Fruit fly (Drosophila melanogaster) whole organism, embryonic: ENCODE data around the gene CG14715.

Experiments
- BEAF-32 ChIP-seq: fragments of 200-800 bp; sonication (Bioruptor generic); optimal IDR thresholded peaks from 3 replicates; lab custom pipeline; 2017; ENCODE audit warnings: missing biosample characterization, missing genetic modification characterization, mild to moderate bottlenecking, moderate library complexity, missing genetic modification reagents
- CG12659 ChIP-seq: fragments of 200-800 bp; sonication (Bioruptor generic); optimal IDR thresholded peaks from 3 replicates; lab custom pipeline; 2017; ENCODE audit warnings: mild to moderate bottlenecking, missing biosample characterization, missing genetic modification reagents, missing genetic modification characterization
- CG13287 ChIP-seq: fragments of 200-800 bp; sonication (Bioruptor generic); IDR thresholded peaks from 2 replicates; pipeline ENCODE4 v1.3.6; 2022; ENCODE audit warnings: missing biosample characterization, missing genetic modification characterization; ENCODE audit not compliant: partially characterized antibody
- CG1603 ChIP-seq: fragments of 200-800 bp; sonication (Bioruptor generic); optimal IDR thresholded peaks from 2 replicates; lab custom pipeline; 2019; ENCODE audit warnings: missing biosample characterization, mild to moderate bottlenecking, missing genetic modification characterization, moderate library complexity
- CG1647 ChIP-seq: fragments of 200-800 bp; sonication (Bioruptor generic); optimal IDR thresholded peaks from 3 replicates; lab custom pipeline; 2016; ENCODE audit warnings: missing biosample characterization, missing genetic modification characterization
- CG16779 ChIP-seq: fragments of 200-800 bp; sonication (Bioruptor generic); IDR thresholded peaks from 2 replicates; pipeline ENCODE4 v1.3.6; 2022; ENCODE audit warnings: missing biosample characterization, missing genetic modification characterization
- CG2116 ChIP-seq: fragments of 200-800 bp; sonication (Bioruptor generic); optimal IDR thresholded peaks from 3 replicates; lab custom pipeline; 2018; ENCODE audit warnings: missing biosample characterization, mild to moderate bottlenecking, missing genetic modification characterization
- CG2120 ChIP-seq: fragments of 200-800 bp; sonication (Bioruptor generic); optimal IDR thresholded peaks from 3 replicates; lab custom pipeline; 2016; ENCODE audit warnings: missing biosample characterization, missing genetic modification characterization
- CG2129 ChIP-seq: fragments of 200-800 bp; sonication (Bioruptor generic); IDR thresholded peaks from 2 replicates; pipeline ENCODE4 v1.3.6; 2022; ENCODE audit warnings: missing biosample characterization, missing genetic modification characterization; ENCODE audit not compliant: partially characterized antibody
- CG30403 ChIP-seq: fragments of 200-800 bp; sonication (Bioruptor generic); optimal IDR thresholded peaks from 3 replicates; lab custom pipeline; 2016; ENCODE audit warnings: missing biosample characterization, missing genetic modification characterization
- CG31365 ChIP-seq: fragments of 200-800 bp; sonication (Bioruptor generic); optimal IDR thresholded peaks from 2 replicates; lab custom pipeline; 2018; ENCODE audit warnings: missing biosample characterization, mild to moderate bottlenecking, missing genetic modification characterization
- CG31441 ChIP-seq: fragments of 200-800 bp; sonication (Bioruptor generic); IDR thresholded peaks from 2 replicates; pipeline ENCODE4 v1.3.6; 2022; ENCODE audit warnings: missing biosample characterization, missing genetic modification characterization
- CG33557 ChIP-seq: fragments of 200-800 bp; sonication (Bioruptor generic); optimal IDR thresholded peaks from 2 replicates; lab custom pipeline; 2019; ENCODE audit warnings: missing biosample characterization, mild to moderate bottlenecking, missing genetic modification characterization, moderate library complexity
- CG34224 ChIP-seq: fragments of 200-800 bp; sonication (Bioruptor generic); IDR thresholded peaks from 3 replicates; pipeline ENCODE4 v1.3.6; 2022; ENCODE audit warnings: missing biosample characterization, missing genetic modification characterization; ENCODE audit not compliant: partially characterized antibody
- CG34376 ChIP-seq: fragments of 200-800 bp; sonication (Bioruptor generic); optimal IDR thresholded peaks from 2 replicates; lab custom pipeline; 2018; ENCODE audit warnings: missing biosample characterization, mild to moderate bottlenecking, missing genetic modification characterization
- CG3995 ChIP-seq: fragments of 200-800 bp; sonication (Bioruptor generic); optimal IDR thresholded peaks from 3 replicates; lab custom pipeline; 2016; ENCODE audit warnings: missing biosample characterization, missing genetic modification characterization
- CG4424 ChIP-seq: fragments of 200-800 bp; sonication (Bioruptor generic); optimal IDR thresholded peaks from 3 replicates; lab custom pipeline; 2016; ENCODE audit warnings: missing biosample characterization, missing genetic modification characterization
- CG4730 ChIP-seq: fragments of 200-800 bp; sonication (Bioruptor generic); IDR thresholded peaks from 2 replicates; pipeline ENCODE4 v1.3.6; 2022; ENCODE audit warnings: missing biosample characterization, missing genetic modification characterization
- CG4820 ChIP-seq: fragments of 200-800 bp; sonication (Bioruptor generic); optimal IDR thresholded peaks from 3 replicates; lab custom pipeline; 2016; ENCODE audit warnings: missing biosample characterization, missing genetic modification characterization
- CG9797 ChIP-seq: fragments of 200-800 bp; sonication (Bioruptor generic); optimal IDR thresholded peaks from 3 replicates; lab custom pipeline; 2018; ENCODE audit warnings: missing biosample characterization, mild to moderate bottlenecking, missing genetic modification characterization
- Dll ChIP-seq: fragments of 200-800 bp; sonication (Bioruptor generic); IDR thresholded peaks from 4 replicates; pipeline ENCODE4 v1.3.6; 2022; ENCODE audit warnings: missing biosample characterization, missing genetic modification characterization; ENCODE audit not compliant: partially characterized antibody
- Doc3 ChIP-seq: fragments of 200-800 bp; sonication (Bioruptor generic); IDR thresholded peaks from 3 replicates; pipeline ENCODE4 v1.3.6; 2022; ENCODE audit warnings: missing biosample characterization, missing genetic modification characterization; ENCODE audit not compliant: partially characterized antibody
- Dp ChIP-seq: fragments of 200-800 bp; sonication (Bioruptor generic); optimal IDR thresholded peaks from 2 replicates; lab custom pipeline; 2018; ENCODE audit warnings: missing biosample characterization, mild to moderate bottlenecking, missing genetic modification characterization, moderate library complexity
- Ets65A ChIP-seq: fragments of 200-800 bp; sonication (Bioruptor generic); peaks from one replicate; lab custom pipeline; 2016; ENCODE audit warnings: missing biosample characterization, missing genetic modification characterization
- Ets97D ChIP-seq: fragments of 200-800 bp; sonication (Bioruptor generic); optimal IDR thresholded peaks from 3 replicates; lab custom pipeline; 2016; ENCODE audit warnings: missing biosample characterization, missing genetic modification characterization
- Fer2 ChIP-seq: fragments of 200-800 bp; sonication (Bioruptor generic); optimal IDR thresholded peaks from 2 replicates; lab custom pipeline; 2018; ENCODE audit warnings: missing biosample characterization, mild to moderate bottlenecking, missing genetic modification characterization, moderate library complexity
- MBD-R2 ChIP-seq: fragments of 200-800 bp; sonication (Bioruptor generic); IDR thresholded peaks from 2 replicates; pipeline ENCODE4 v1.3.6; 2022; ENCODE audit warnings: missing biosample characterization, missing genetic modification characterization
- Med ChIP-seq: fragments of 200-800 bp; sonication (Bioruptor generic); peaks from one replicate; lab custom pipeline; 2016; ENCODE audit warnings: missing biosample characterization, missing genetic modification characterization, mild to moderate bottlenecking, inconsistent platforms, moderate library complexity
- Myb ChIP-seq: fragments of 200-800 bp; sonication (Bioruptor generic); optimal IDR thresholded peaks from 2 replicates; lab custom pipeline; 2016; ENCODE audit warnings: missing biosample characterization, missing genetic modification characterization
- Scr ChIP-seq: fragments of 200-800 bp; sonication (Bioruptor generic); IDR thresholded peaks from 2 replicates; pipeline ENCODE4 v1.3.6; 2022; ENCODE audit warnings: missing biosample characterization, missing genetic modification characterization; ENCODE audit not compliant: partially characterized antibody
- YL-1 ChIP-seq: fragments of 200-800 bp; sonication (Bioruptor generic); optimal IDR thresholded peaks from 3 replicates; lab custom pipeline; 2017; ENCODE audit warnings: missing biosample characterization, mild to moderate bottlenecking, missing genetic modification characterization
- ase ChIP-seq: fragments of 200-800 bp; sonication (Bioruptor generic); IDR thresholded peaks from 3 replicates; pipeline ENCODE4 v1.3.6; 2022; ENCODE audit warnings: missing biosample characterization, missing genetic modification characterization
- caup ChIP-seq: fragments of 200-800 bp; sonication (Bioruptor generic); optimal IDR thresholded peaks from 3 replicates; lab custom pipeline; 2017; ENCODE audit warnings: missing biosample characterization, mild to moderate bottlenecking, missing genetic modification characterization, moderate library complexity; ENCODE audit not compliant: severe bottlenecking
- chinmo ChIP-seq: fragments of 200-800 bp; sonication (Bioruptor generic); IDR thresholded peaks from 4 replicates; pipeline ENCODE4 v1.3.6; 2022; ENCODE audit warnings: missing biosample characterization, missing genetic modification characterization; ENCODE audit not compliant: partially characterized antibody
- crp ChIP-seq, 2 experiments: fragments of 200-800 bp; sonication (Bioruptor generic); optimal IDR thresholded peaks; 2 replicates in 1 of 2; 3 replicates in 1 of 2; lab custom pipeline; 2017; ENCODE audit warnings: missing biosample characterization in 2 of 2, missing genetic modification characterization in 2 of 2, mild to moderate bottlenecking in 1 of 2, moderate library complexity in 1 of 2
- gfzf ChIP-seq: fragments of 200-800 bp; sonication (Bioruptor generic); optimal IDR thresholded peaks from 2 replicates; lab custom pipeline; 2016; ENCODE audit warnings: missing biosample characterization, mild to moderate bottlenecking, missing genetic modification characterization, moderate library complexity
- ham ChIP-seq: fragments of 200-800 bp; sonication (Bioruptor generic); IDR thresholded peaks from 2 replicates; pipeline ENCODE4 v1.3.6; 2022; ENCODE audit warnings: missing biosample characterization, missing genetic modification characterization
- hbn ChIP-seq: fragments of 200-800 bp; sonication (Bioruptor generic); IDR thresholded peaks from 2 replicates; pipeline ENCODE4 v1.3.6; 2022; ENCODE audit warnings: missing biosample characterization, missing genetic modification characterization; ENCODE audit not compliant: partially characterized antibody
- ken ChIP-seq: fragments of 200-800 bp; sonication (Bioruptor generic); IDR thresholded peaks from 3 replicates; pipeline ENCODE4 v1.3.6; 2022; ENCODE audit warnings: missing biosample characterization, missing genetic modification characterization
- lbe ChIP-seq: fragments of 200-800 bp; sonication (Bioruptor generic); optimal IDR thresholded peaks from 2 replicates; lab custom pipeline; 2016; ENCODE audit warnings: missing biosample characterization, mild to moderate bottlenecking, missing genetic modification characterization
- onecut ChIP-seq: fragments of 200-800 bp; sonication (Bioruptor generic); IDR thresholded peaks from 2 replicates; pipeline ENCODE4 v1.3.6; 2022; ENCODE audit warnings: missing biosample characterization, missing genetic modification characterization
- row ChIP-seq: fragments of 200-800 bp; sonication (Bioruptor generic); IDR thresholded peaks from 3 replicates; pipeline ENCODE4 v1.3.6; 2022; ENCODE audit warnings: missing biosample characterization, missing genetic modification characterization
- scrt ChIP-seq: fragments of 200-800 bp; sonication (Bioruptor generic); optimal IDR thresholded peaks from 2 replicates; lab custom pipeline; 2018; ENCODE audit warnings: missing biosample characterization, mild to moderate bottlenecking, missing genetic modification characterization, moderate library complexity
- slbo ChIP-seq: fragments of 200-800 bp; sonication (Bioruptor generic); IDR thresholded peaks from 2 replicates; pipeline ENCODE4 v1.3.6; 2022; ENCODE audit warnings: missing biosample characterization, missing genetic modification characterization
- sna ChIP-seq: fragments of 200-800 bp; sonication (Bioruptor generic); IDR thresholded peaks from 2 replicates; pipeline ENCODE4 v1.3.6; 2022; ENCODE audit warnings: missing biosample characterization, missing genetic modification characterization; ENCODE audit not compliant: partially characterized antibody
- trem ChIP-seq: fragments of 200-800 bp; optimal IDR thresholded peaks from 3 replicates; lab custom pipeline; 2019; ENCODE audit warnings: missing biosample characterization, mild to moderate bottlenecking, missing genetic modification characterization, moderate library complexity
- unc-4 ChIP-seq: fragments of 200-800 bp; sonication (Bioruptor generic); IDR thresholded peaks from 2 replicates; pipeline ENCODE4 v1.3.6; 2022; ENCODE audit warnings: missing biosample characterization, missing genetic modification characterization; ENCODE audit not compliant: partially characterized antibody

CG14715 gene

dm6 chr3R:11625544-11625943, 48.5 kb upstream of the CG14715 start, which contains the start of gene Zaf1:
Zaf1 (minus strand) TSS chr3R:11625644.
- TF ChIP-seq CG2129 (no peak), Fer2 (tag; lab: Kevin White, UChicago) (no peak), lbe (GFP tag; lab: Kevin White, UChicago) (no peak), Med (GFP tag; lab: Kevin White, UChicago) (no peak), CG33557 (GFP tag; lab: Kevin White, UChicago) (no peak), ham (GFP tag; lab: Robert Waterston, UW) (no peak), CG31365 (tag; lab: Kevin White, UChicago) (no peak)

- TF ChIP-seq gfzf (GFP tag; lab: Kevin White, UChicago): peak; percentile 45
- no peak for TF ChIP-seq slbo (GFP tag; lab: Robert Waterston, UW)
- no peak for TF ChIP-seq CG30403 (GFP tag; lab: Kevin White, UChicago)
- peak; percentile 67 for TF ChIP-seq CG3995
- peak; percentile 26; the same call in 1 of the 3 replicates for TF ChIP-seq Doc3 (GFP tag; lab: Robert Waterston, UW)
- TF ChIP-seq CG4820 (GFP tag; lab: Kevin White, UChicago): peak; percentile 34
- TF ChIP-seq CG2120: peak; percentile 30
- peak; percentile 49 for TF ChIP-seq CG13287 (GFP tag; lab: Robert Waterston, UW)
- peak; percentile 38; the same call in 1 of the 2 replicates for TF ChIP-seq unc-4 (GFP tag; lab: Robert Waterston, UW)
- TF ChIP-seq ken (GFP tag; lab: Robert Waterston, UW): no peak
- TF ChIP-seq scrt (GFP tag; lab: Kevin White, UChicago): peak; percentile 85
- peak; percentile 21 for TF ChIP-seq trem (tag; lab: Kevin White, UChicago)
- no peak for TF ChIP-seq caup (GFP tag; lab: Kevin White, UChicago)
- TF ChIP-seq crp (GFP tag; optimal IDR thresholded peaks at IDR 0.05; lab: Kevin White, UChicago): peak; percentile 21 to 82
- peak; percentile 34 for TF ChIP-seq CG1603 (tag; lab: Kevin White, UChicago)
- TF ChIP-seq Myb (GFP tag; lab: Kevin White, UChicago): peak; percentile 41
- peak; percentile 7 for TF ChIP-seq Ets97D (GFP tag; lab: Kevin White, UChicago)
- TF ChIP-seq Ets65A (GFP tag; lab: Kevin White, UChicago): peak; percentile 55
- peak; percentile 11 for TF ChIP-seq CG12659 (GFP tag; lab: Kevin White, UChicago)
- TF ChIP-seq Dp (GFP tag; lab: Kevin White, UChicago): peak; percentile 52
- peak; percentile 28; the same call in 1 of the 2 replicates for TF ChIP-seq hbn
- no peak for TF ChIP-seq CG31441 (GFP tag; lab: Robert Waterston, UW)
- peak; percentile 61; the same call in 1 of the 2 replicates for TF ChIP-seq sna (GFP tag; lab: Robert Waterston, UW)
- peak; percentile 56 for TF ChIP-seq Scr (GFP tag; lab: Robert Waterston, UW)
- TF ChIP-seq CG4424: no peak
- TF ChIP-seq CG16779 (GFP tag; lab: Robert Waterston, UW): no peak
- TF ChIP-seq CG9797 (GFP tag; lab: Kevin White, UChicago): peak; percentile 10
- no peak for TF ChIP-seq CG1647 (GFP tag; lab: Kevin White, UChicago)
- peak; percentile 84 for TF ChIP-seq CG2116
- TF ChIP-seq CG34376 (GFP tag; lab: Kevin White, UChicago): peak; percentile 14
- TF ChIP-seq onecut: peak; percentile 68; the same call in 1 of the 2 replicates
- TF ChIP-seq CG34224: 0 out of 3 replicates have a peak, but pooled peaks have one; percentile 29
- TF ChIP-seq chinmo (GFP tag; lab: Robert Waterston, UW): peak; percentile 43; the same call in 1 of the 4 replicates
- TF ChIP-seq Dll (GFP tag; lab: Robert Waterston, UW): peak; percentile 59; the same call in 1 of the 4 replicates
- TF ChIP-seq BEAF-32 (GFP tag; lab: Kevin White, UChicago): peak; percentile 27
- TF ChIP-seq CG4730 (GFP tag; lab: Robert Waterston, UW): no peak
- TF ChIP-seq row: peak; percentile 35; the same call in 1 of the 3 replicates
- peak; percentile 23 for TF ChIP-seq YL-1 (GFP tag; lab: Kevin White, UChicago)
- no peak for TF ChIP-seq ase
- peak; percentile 72 for TF ChIP-seq MBD-R2 (GFP tag; lab: Robert Waterston, UW)
Observed at dm6 chr3R:11626571-11626970, 47.5 kb upstream of the CG14715 start, which contains the start of the genes CG6813 and CG18764. CG6813 (minus strand) TSS chr3R:11626638. CG18764 (plus strand) TSS chr3R:11626889.
